Fruit fly (Drosophila melanogaster): ENCODE data around the gene CG5167.

CG5167 gene

DNA sequence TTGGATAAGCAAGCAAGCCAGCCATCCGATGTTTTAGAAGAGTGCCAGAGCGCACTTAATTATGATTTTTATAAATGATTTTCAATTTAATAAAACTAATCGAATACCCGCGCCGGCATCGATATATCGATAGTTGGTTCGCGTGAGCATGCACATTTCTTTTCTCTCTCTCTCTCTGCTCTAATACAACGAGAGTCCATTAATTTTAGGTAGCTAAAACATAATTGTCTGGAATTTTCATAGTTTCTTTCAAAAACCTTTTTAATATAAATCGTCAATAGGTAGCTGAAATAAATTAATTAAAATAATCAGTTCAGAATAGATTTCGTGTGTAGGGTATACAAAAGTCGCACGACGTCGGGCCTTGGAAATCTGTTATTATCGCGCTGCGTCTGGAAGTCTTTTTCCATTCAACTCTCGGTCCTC, 42.6 kb downstream of the CG5167 start, which contains the start of gene CG18549 (continued):
- TF ChIP-seq tx (GFP tag; optimal IDR thresholded peaks at IDR 0.05) (peak; percentile 99), abd-A (tag; optimal IDR thresholded peaks at IDR 0.05) (peak; percentile 99), seq (GFP tag; IDR thresholded peaks at IDR 0.05) (peak; percentile 100), CG18619 (GFP tag; optimal IDR thresholded peaks at IDR 0.05) (peak; percentile 100), inv (GFP tag; IDR thresholded peaks at IDR 0.05; ENCODE audit: partially characterized antibody) (peak; percentile 68), CG10959 (GFP tag; IDR thresholded peaks at IDR 0.05) (peak; percentile 100), CG17612 (GFP tag; IDR thresholded peaks at IDR 0.05) (peak; percentile 99), z (GFP tag; IDR thresholded peaks at IDR 0.05) (peak; percentile 90), CG1647 (GFP tag; optimal IDR thresholded peaks at IDR 0.05) (peak; percentile 99), CG16863 (GFP tag; optimal IDR thresholded peaks at IDR 0.05) (peak; percentile 99), tap (tag; optimal IDR thresholded peaks at IDR 0.05) (peak; percentile 100), CG2712 (tag; optimal IDR thresholded peaks at IDR 0.05) (peak; percentile 100), aop (GFP tag; IDR thresholded peaks at IDR 0.05) (peak; percentile 98), CG17912 (GFP tag; optimal IDR thresholded peaks at IDR 0.05) (peak; percentile 100), her (GFP tag; optimal IDR thresholded peaks at IDR 0.05) (peak; percentile 97), ab (GFP tag; optimal IDR thresholded peaks at IDR 0.05) (peak; percentile 97), CG3407 (GFP tag; optimal IDR thresholded peaks at IDR 0.05) (peak; percentile 99), Taf1 (GFP tag; IDR thresholded peaks at IDR 0.05) (peak; percentile 98), Trl (optimal IDR thresholded peaks at IDR 0.05) (peak; percentile 46 to 53), Trl (GFP tag; optimal IDR thresholded peaks at IDR 0.05) (peak; percentile 99), Eip74EF (GFP tag; optimal IDR thresholded peaks at IDR 0.05) (peak in 1 of 2 experiments; percentile 100), Dbx (GFP tag; IDR thresholded peaks at IDR 0.05) (peak; percentile 100), Ravus (GFP tag; IDR thresholded peaks at IDR 0.05) (peak; percentile 99), CG17361 (GFP tag; IDR thresholded peaks at IDR 0.05) (peak; percentile 100), fru (optimal IDR thresholded peaks at IDR 0.05) (no peak), Neu2 (GFP tag; optimal IDR thresholded peaks at IDR 0.05; ENCODE audit: borderline replicate concordance) (peak; percentile 91), pros (GFP tag; optimal IDR thresholded peaks at IDR 0.05) (peak; percentile 90), CG12659 (GFP tag; optimal IDR thresholded peaks at IDR 0.05) (peak; percentile 100), Gsc (GFP tag; IDR thresholded peaks at IDR 0.05) (peak; percentile 99), unpg (GFP tag; optimal IDR thresholded peaks at IDR 0.05) (peak; percentile 100), CG5953 (GFP tag; IDR thresholded peaks at IDR 0.05) (peak; percentile 100), cwo (GFP tag; optimal IDR thresholded peaks at IDR 0.05) (peak; percentile 99), croc (GFP tag; conservative IDR thresholded peaks at IDR 0.05) (peak; percentile 100), CG32532 (GFP tag; IDR thresholded peaks at IDR 0.05) (peak; percentile 100), CG2202 (tag; optimal IDR thresholded peaks at IDR 0.05) (peak; percentile 100), HmgD (GFP tag; optimal IDR thresholded peaks at IDR 0.05) (peak; percentile 98)

- TF ChIP-seq Fer2 (tag; optimal IDR thresholded peaks at IDR 0.05): no peak
- TF ChIP-seq CG17359 (tag; optimal IDR thresholded peaks at IDR 0.05): no peak
- TF ChIP-seq ind (GFP tag; optimal IDR thresholded peaks at IDR 0.05): no peak
- peak; percentile 78 for TF ChIP-seq nerfin-1 (tag; optimal IDR thresholded peaks at IDR 0.05)
- TF ChIP-seq Dp (GFP tag; optimal IDR thresholded peaks at IDR 0.05): no peak
- TF ChIP-seq CG13287 (GFP tag; IDR thresholded peaks at IDR 0.05; ENCODE audit: partially characterized antibody): no peak
- TF ChIP-seq CG8478 (optimal IDR thresholded peaks at IDR 0.05): peak; percentile 19
- peak; percentile 18 for TF ChIP-seq CG12071 (GFP tag; optimal IDR thresholded peaks at IDR 0.05)
- TF ChIP-seq Rx (GFP tag; IDR thresholded peaks at IDR 0.05): no peak; the same call in 1 of the 2 replicates
- TF ChIP-seq CG2199 (GFP tag; IDR thresholded peaks at IDR 0.05): 0 out of 3 replicates have a peak, but pooled peaks have one; percentile 32
- no peak for TF ChIP-seq CG6854 (GFP tag; optimal IDR thresholded peaks at IDR 0.05)
- TF ChIP-seq Trl (optimal IDR thresholded peaks at IDR 0.05): peak; percentile 35 to 58
- TF ChIP-seq Trl (GFP tag; optimal IDR thresholded peaks at IDR 0.05): no peak
- no peak for TF ChIP-seq CG12942 (GFP tag; optimal IDR thresholded peaks at IDR 0.05)
- TF ChIP-seq CG12219 (GFP tag; optimal IDR thresholded peaks at IDR 0.05): no peak
- TF ChIP-seq NC2β (GFP tag; optimal IDR thresholded peaks at IDR 0.05): no peak
- no peak for TF ChIP-seq CG12299 (tag; optimal IDR thresholded peaks at IDR 0.05)
- no peak for TF ChIP-seq gcm (GFP tag; optimal IDR thresholded peaks at IDR 0.05)
These were observed 43.4 kb downstream of the CG5167 start for dm6 chr3R:12449617-12450242.

All from whole organism, embryonic.